Fruit fly (Drosophila melanogaster) whole organism, embryonic: ENCODE results near the gene CG10730.

Experiments
- Atf6 ChIP-seq: fragments of 200-800 bp; sonication (Bioruptor generic); IDR thresholded peaks from 2 replicates; pipeline ENCODE4 v1.3.6; 2022; ENCODE audit warnings: missing biosample characterization, missing genetic modification characterization
- CG11560 ChIP-seq: fragments of 200-800 bp; sonication (Bioruptor generic); IDR thresholded peaks from 3 replicates; pipeline ENCODE4 v1.3.6; 2022; ENCODE audit warnings: missing biosample characterization, missing genetic modification characterization
- CG14050 ChIP-seq: fragments of 200-800 bp; sonication (Bioruptor generic); IDR thresholded peaks from 3 replicates; pipeline ENCODE4 v1.3.6; 2022; ENCODE audit warnings: missing biosample characterization, missing genetic modification characterization
- CG15514 ChIP-seq: fragments of 200-800 bp; sonication (Bioruptor generic); optimal IDR thresholded peaks from 3 replicates; lab custom pipeline; 2017; ENCODE audit warnings: missing biosample characterization, missing genetic modification characterization, mild to moderate bottlenecking, moderate library complexity, missing genetic modification reagents
- CG16813 ChIP-seq: fragments of 200-800 bp; sonication (Bioruptor generic); IDR thresholded peaks from 3 replicates; pipeline ENCODE4 v1.3.6; 2022; ENCODE audit warnings: missing biosample characterization, missing genetic modification characterization; ENCODE audit not compliant: partially characterized antibody
- CG18011 ChIP-seq: fragments of 200-800 bp; sonication (Bioruptor generic); optimal IDR thresholded peaks from 2 replicates; lab custom pipeline; 2017; ENCODE audit warnings: missing biosample characterization, missing genetic modification characterization, mild to moderate bottlenecking, moderate library complexity, missing genotype
- CG2712 ChIP-seq: fragments of 200-800 bp; optimal IDR thresholded peaks from 3 replicates; lab custom pipeline; 2019; ENCODE audit warnings: missing biosample characterization, mild to moderate bottlenecking, missing genetic modification characterization, moderate library complexity
- CG30431 ChIP-seq: fragments of 200-800 bp; sonication (Bioruptor generic); optimal IDR thresholded peaks from 2 replicates; lab custom pipeline; 2017; ENCODE audit warnings: missing biosample characterization, missing genetic modification characterization
- CG31441 ChIP-seq: fragments of 200-800 bp; sonication (Bioruptor generic); IDR thresholded peaks from 2 replicates; pipeline ENCODE4 v1.3.6; 2022; ENCODE audit warnings: missing biosample characterization, missing genetic modification characterization
- CG34422 ChIP-seq: fragments of 200-800 bp; sonication (Bioruptor generic); IDR thresholded peaks from 3 replicates; pipeline ENCODE4 v1.3.6; 2022; ENCODE audit warnings: missing biosample characterization, missing genetic modification characterization
- CG4328 ChIP-seq: fragments of 200-800 bp; sonication (Bioruptor generic); optimal IDR thresholded peaks from 3 replicates; lab custom pipeline; 2017; ENCODE audit warnings: missing biosample characterization, missing genetic modification reagents, missing genetic modification characterization
- CG4617 ChIP-seq: fragments of 200-800 bp; sonication (Bioruptor generic); optimal IDR thresholded peaks from 3 replicates; lab custom pipeline; 2016; ENCODE audit warnings: missing biosample characterization, missing genetic modification characterization, borderline replicate concordance
- CG4730 ChIP-seq: fragments of 200-800 bp; sonication (Bioruptor generic); IDR thresholded peaks from 2 replicates; pipeline ENCODE4 v1.3.6; 2022; ENCODE audit warnings: missing biosample characterization, missing genetic modification characterization
- CG7786 ChIP-seq: fragments of 200-800 bp; sonication (Bioruptor generic); optimal IDR thresholded peaks from 2 replicates; lab custom pipeline; 2016; ENCODE audit warnings: missing biosample characterization, missing genetic modification characterization
- Dll ChIP-seq: fragments of 200-800 bp; sonication (Bioruptor generic); IDR thresholded peaks from 4 replicates; pipeline ENCODE4 v1.3.6; 2022; ENCODE audit warnings: missing biosample characterization, missing genetic modification characterization; ENCODE audit not compliant: partially characterized antibody
- Eip74EF ChIP-seq, 2 experiments: fragments of 200-800 bp in 1 of 2; fragments of >200 bp in 1 of 2; sonication (Bioruptor generic) in 1 of 2; optimal IDR thresholded peaks; 2 replicates each; lab custom pipeline; 2017 to 2019; ENCODE audit warnings: missing biosample characterization in 2 of 2, missing genetic modification characterization in 2 of 2, mild to moderate bottlenecking in 1 of 2, moderate library complexity in 1 of 2
- Ets65A ChIP-seq: fragments of 200-800 bp; sonication (Bioruptor generic); peaks from one replicate; lab custom pipeline; 2016; ENCODE audit warnings: missing biosample characterization, missing genetic modification characterization
- Fer2 ChIP-seq: fragments of 200-800 bp; sonication (Bioruptor generic); optimal IDR thresholded peaks from 2 replicates; lab custom pipeline; 2018; ENCODE audit warnings: missing biosample characterization, mild to moderate bottlenecking, missing genetic modification characterization, moderate library complexity
- Gsc ChIP-seq: fragments of 200-800 bp; sonication (Bioruptor generic); IDR thresholded peaks from 2 replicates; pipeline ENCODE4 v1.3.6; 2022; ENCODE audit warnings: missing biosample characterization, missing genetic modification characterization
- Lpt ChIP-seq: fragments of >200 bp; optimal IDR thresholded peaks from 2 replicates; lab custom pipeline; 2018; ENCODE audit warnings: missing biosample characterization, missing genetic modification characterization
- Med ChIP-seq: fragments of 200-800 bp; sonication (Bioruptor generic); peaks from one replicate; lab custom pipeline; 2016; ENCODE audit warnings: missing biosample characterization, missing genetic modification characterization, mild to moderate bottlenecking, inconsistent platforms, moderate library complexity
- PHDP ChIP-seq: fragments of 200-800 bp; sonication (Bioruptor generic); optimal IDR thresholded peaks from 3 replicates; lab custom pipeline; 2018; ENCODE audit warnings: missing biosample characterization, mild to moderate bottlenecking, missing genetic modification characterization, moderate library complexity
- Scr ChIP-seq: fragments of 200-800 bp; sonication (Bioruptor generic); IDR thresholded peaks from 2 replicates; pipeline ENCODE4 v1.3.6; 2022; ENCODE audit warnings: missing biosample characterization, missing genetic modification characterization; ENCODE audit not compliant: partially characterized antibody
- ase ChIP-seq: fragments of 200-800 bp; sonication (Bioruptor generic); IDR thresholded peaks from 3 replicates; pipeline ENCODE4 v1.3.6; 2022; ENCODE audit warnings: missing biosample characterization, missing genetic modification characterization
- ato ChIP-seq: fragments of 200-800 bp; sonication (Bioruptor generic); IDR thresholded peaks from 2 replicates; pipeline ENCODE4 v1.3.6; 2022; ENCODE audit warnings: missing biosample characterization, missing genetic modification characterization; ENCODE audit not compliant: partially characterized antibody
- crp ChIP-seq, 2 experiments: fragments of 200-800 bp; sonication (Bioruptor generic); optimal IDR thresholded peaks; 2 replicates in 1 of 2; 3 replicates in 1 of 2; lab custom pipeline; 2017; ENCODE audit warnings: missing biosample characterization in 2 of 2, missing genetic modification characterization in 2 of 2, mild to moderate bottlenecking in 1 of 2, moderate library complexity in 1 of 2
- gcm ChIP-seq: fragments of 200-800 bp; sonication (Bioruptor generic); optimal IDR thresholded peaks from 2 replicates; lab custom pipeline; 2019; ENCODE audit warnings: missing biosample characterization, mild to moderate bottlenecking, missing genetic modification characterization, moderate library complexity
- grau ChIP-seq: fragments of 200-800 bp; optimal IDR thresholded peaks from 3 replicates; lab custom pipeline; 2019; ENCODE audit warnings: missing biosample characterization, mild to moderate bottlenecking, missing genetic modification characterization, moderate library complexity
- h ChIP-seq: fragments of >200 bp; optimal IDR thresholded peaks from 2 replicates; lab custom pipeline; 2017
- hb ChIP-seq: fragments of 200-800 bp; sonication (Bioruptor generic); IDR thresholded peaks from 3 replicates; pipeline ENCODE4 v1.3.6; 2022; ENCODE audit warnings: missing biosample characterization, missing genetic modification characterization; ENCODE audit not compliant: partially characterized antibody
- lmd ChIP-seq: fragments of 200-800 bp; sonication (Bioruptor generic); IDR thresholded peaks from 2 replicates; pipeline ENCODE4 v1.3.6; 2022; ENCODE audit warnings: missing biosample characterization, missing genetic modification characterization
- lola ChIP-seq, 3 experiments: fragments of >200 bp in 2 of 3; fragments of 200-800 bp in 1 of 3; sonication (Bioruptor generic) in 1 of 3; optimal IDR thresholded peaks; 2 replicates each; lab custom pipeline; 2017 to 2019; ENCODE audit warnings: missing biosample characterization in 3 of 3, missing genetic modification characterization in 3 of 3, mild to moderate bottlenecking in 1 of 3, moderate library complexity in 1 of 3
- luna ChIP-seq: fragments of 200-800 bp; sonication (Bioruptor generic); optimal IDR thresholded peaks from 2 replicates; lab custom pipeline; 2016; ENCODE audit warnings: missing biosample characterization, missing genetic modification characterization
- org-1 ChIP-seq: fragments of 200-800 bp; sonication (Bioruptor generic); optimal IDR thresholded peaks from 2 replicates; lab custom pipeline; 2017; ENCODE audit warnings: missing biosample characterization, missing genetic modification characterization
- pan ChIP-seq, 4 experiments: fragments of >200 bp in 3 of 4; fragments of 200-800 bp in 1 of 4; sonication (Bioruptor generic) in 1 of 4; optimal IDR thresholded peaks in 3 of 4; IDR thresholded peaks in 1 of 4; 2 replicates each; pipeline versions ENCODE4 v1.3.6 to Lab custom; 2017 to 2022; ENCODE audit warnings: missing biosample characterization in 2 of 4, missing genetic modification characterization in 2 of 4, mixed read lengths in 1 of 4
- pita ChIP-seq: fragments of 200-800 bp; sonication (Bioruptor generic); optimal IDR thresholded peaks from 2 replicates; lab custom pipeline; 2017; ENCODE audit warnings: missing biosample characterization, mild to moderate bottlenecking, missing genetic modification characterization
- pnt ChIP-seq: fragments of 200-800 bp; sonication (Bioruptor generic); optimal IDR thresholded peaks from 3 replicates; lab custom pipeline; 2016; ENCODE audit warnings: missing biosample characterization, missing genetic modification characterization
- ranshi ChIP-seq: fragments of 200-800 bp; sonication (Bioruptor generic); IDR thresholded peaks from 2 replicates; pipeline ENCODE4 v1.3.6; 2022; ENCODE audit warnings: missing biosample characterization, missing genetic modification characterization
- rib ChIP-seq: fragments of 200-800 bp; sonication (Bioruptor generic); IDR thresholded peaks from 2 replicates; pipeline ENCODE4 v1.3.6; 2022; ENCODE audit warnings: missing biosample characterization, missing genetic modification characterization
- sc ChIP-seq, 3 experiments: fragments of >200 bp in 2 of 3; fragments of 200-800 bp in 1 of 3; sonication (Bioruptor generic) in 1 of 3; optimal IDR thresholded peaks; 2 replicates in 2 of 3; 3 replicates in 1 of 3; lab custom pipeline; 2017; ENCODE audit warnings: mild to moderate bottlenecking in 1 of 3, missing biosample characterization in 1 of 3, missing genetic modification characterization in 1 of 3, missing genetic modification reagents in 1 of 3
- sug ChIP-seq: fragments of 200-800 bp; optimal IDR thresholded peaks from 2 replicates; lab custom pipeline; 2019; ENCODE audit warnings: missing biosample characterization, mild to moderate bottlenecking, missing genetic modification characterization, moderate library complexity
- tll ChIP-seq, 2 experiments: fragments of 200-800 bp in 1 of 2; fragments of >200 bp in 1 of 2; sonication (Bioruptor generic) in 1 of 2; optimal IDR thresholded peaks; 2 replicates each; lab custom pipeline; 2017 to 2019; ENCODE audit warnings: missing biosample characterization in 2 of 2, missing genetic modification characterization in 2 of 2, mild to moderate bottlenecking in 1 of 2, moderate library complexity in 1 of 2
- tna ChIP-seq: fragments of 200-800 bp; sonication (Bioruptor generic); IDR thresholded peaks from 2 replicates; pipeline ENCODE4 v1.3.6; 2022; ENCODE audit warnings: missing biosample characterization, missing genetic modification characterization; ENCODE audit not compliant: partially characterized antibody
- toy ChIP-seq: fragments of 200-800 bp; sonication (Bioruptor generic); IDR thresholded peaks from 2 replicates; pipeline ENCODE4 v1.3.6; 2022; ENCODE audit warnings: missing biosample characterization, missing genetic modification characterization
- trem ChIP-seq: fragments of 200-800 bp; optimal IDR thresholded peaks from 3 replicates; lab custom pipeline; 2019; ENCODE audit warnings: missing biosample characterization, mild to moderate bottlenecking, missing genetic modification characterization, moderate library complexity
- trh ChIP-seq: fragments of 200-800 bp; sonication (Bioruptor generic); optimal IDR thresholded peaks from 2 replicates; lab custom pipeline; 2016; ENCODE audit warnings: missing biosample characterization, missing genetic modification characterization
- ttk ChIP-seq: fragments of 200-800 bp; sonication (Bioruptor generic); IDR thresholded peaks from 2 replicates; pipeline ENCODE4 v2.1.2; 2022; ENCODE audit warnings: missing biosample characterization, missing genetic modification characterization
- twi ChIP-seq: fragments of 200-800 bp; optimal IDR thresholded peaks from 2 replicates; lab custom pipeline; 2019; ENCODE audit warnings: missing biosample characterization, mild to moderate bottlenecking, missing genetic modification characterization, moderate library complexity
- unc-4 ChIP-seq: fragments of 200-800 bp; sonication (Bioruptor generic); IDR thresholded peaks from 2 replicates; pipeline ENCODE4 v1.3.6; 2022; ENCODE audit warnings: missing biosample characterization, missing genetic modification characterization; ENCODE audit not compliant: partially characterized antibody
- zen2 ChIP-seq: fragments of 200-800 bp; sonication (Bioruptor generic); IDR thresholded peaks from 3 replicates; pipeline ENCODE4 v1.3.6; 2022; ENCODE audit warnings: missing biosample characterization, missing genetic modification characterization; ENCODE audit not compliant: partially characterized antibody

The CG10730 gene

DNA sequence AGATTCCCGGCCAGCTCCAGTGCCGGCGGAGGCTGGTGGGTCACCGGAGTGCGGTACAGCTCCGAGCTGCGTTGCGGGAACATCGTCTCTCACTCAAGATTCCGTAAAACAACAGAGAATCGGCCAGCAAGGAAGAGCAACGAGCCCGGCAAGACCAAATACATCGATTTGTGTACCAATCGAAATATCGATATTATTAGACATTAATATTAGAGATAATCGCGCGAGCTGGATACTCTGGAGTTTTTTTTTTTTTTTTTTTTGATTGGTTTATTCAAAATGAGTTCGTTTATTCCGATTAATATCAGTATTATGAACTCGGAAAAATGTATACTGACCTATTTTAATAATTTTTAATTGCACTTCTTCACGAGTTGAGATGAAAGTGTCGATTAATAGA is 6.5 kb downstream of the CG10730 start, which contains the start of gene vls (continued):
- TF ChIP-seq CG4617 (no peak), tna (peak; percentile 52; the same call in 1 of the 2 replicates), unc-4 (GFP tag; lab: Robert Waterston, UW) (peak; percentile 78), pita (no peak), Eip74EF (GFP tag; optimal IDR thresholded peaks at IDR 0.05; lab: Kevin White, UChicago) (no peak), org-1 (no peak), CG4328 (no peak), CG31441 (no peak), tll (GFP tag; optimal IDR thresholded peaks at IDR 0.05; lab: Kevin White, UChicago) (no peak), ato (GFP tag; lab: Robert Waterston, UW) (peak; percentile 73), CG14050 (GFP tag; lab: Robert Waterston, UW) (no peak), h (lab: Kevin White, UChicago) (no peak), CG18011 (no peak), sc (optimal IDR thresholded peaks at IDR 0.05; lab: Kevin White, UChicago) (no peak), sc (GFP tag; optimal IDR thresholded peaks at IDR 0.05; lab: Kevin White, UChicago) (no peak), CG7786 (GFP tag; lab: Kevin White, UChicago) (no peak), Scr (GFP tag; lab: Robert Waterston, UW) (peak; percentile 82), hb (GFP tag; lab: Robert Waterston, UW) (peak; percentile 30; the same call in 1 of the 3 replicates), lola (GFP tag; optimal IDR thresholded peaks at IDR 0.05; lab: Kevin White, UChicago) (no peak), luna (no peak), sug (tag; lab: Kevin White, UChicago) (no peak), Ets65A (GFP tag; lab: Kevin White, UChicago) (no peak), CG15514 (GFP tag; lab: Kevin White, UChicago) (peak; percentile 12), CG2712 (tag; lab: Kevin White, UChicago) (no peak), Med (GFP tag; lab: Kevin White, UChicago) (no peak), PHDP (tag; lab: Kevin White, UChicago) (no peak), CG30431 (no peak), trem (tag; lab: Kevin White, UChicago) (peak; percentile 29), CG34422 (no peak), grau (no peak), Lpt (GFP tag; lab: Kevin White, UChicago) (no peak)

- TF ChIP-seq ranshi (GFP tag; lab: Robert Waterston, UW) (no peak), Atf6 (GFP tag; lab: Robert Waterston, UW) (no peak), toy (GFP tag; lab: Robert Waterston, UW) (no peak), gcm (GFP tag; lab: Kevin White, UChicago) (no peak), pnt (GFP tag; lab: Kevin White, UChicago) (peak; percentile 57), CG4730 (no peak), lmd (GFP tag; lab: Robert Waterston, UW) (peak; percentile 46), CG11560 (tag; lab: Robert Waterston, UW) (no peak), ttk (GFP tag; lab: Robert Waterston, UW) (no peak), Fer2 (tag; lab: Kevin White, UChicago) (peak; percentile 21), trh (no peak), zen2 (GFP tag; lab: Robert Waterston, UW) (no peak), rib (GFP tag; lab: Robert Waterston, UW) (no peak), CG16813 (GFP tag; lab: Robert Waterston, UW) (no peak), twi (peak; percentile 40), crp (GFP tag; optimal IDR thresholded peaks at IDR 0.05; lab: Kevin White, UChicago) (peak in 1 of 2 experiments; percentile 9), ase (GFP tag; lab: Robert Waterston, UW) (no peak), pan (optimal IDR thresholded peaks at IDR 0.05; lab: Kevin White, UChicago) (no peak), pan (GFP tag; optimal IDR thresholded peaks at IDR 0.05 in 1 of 2, IDR thresholded peaks at IDR 0.05 in 1 of 2) (no peak), Dll (no peak), Gsc (GFP tag; lab: Robert Waterston, UW) (no peak)
Measured at dm6 chr2L:20061018-20061657, 10.9 kb downstream of the CG10730 start, which contains the start of the genes barr and lok. Gene barr, minus strand, starts transcription at chr2L:20061370. Gene lok, plus strand, starts transcription at chr2L:20061422.
